Worm (Caenorhabditis elegans) whole organism, L2 larva: ENCODE measurements around the gene atx-2.

ENCODE experiments used
- Y55F3AM.14 ChIP-seq: fragments of 200-800 bp; sonication (Bioruptor generic); optimal IDR thresholded peaks from 2 replicates; lab custom pipeline; 2018; ENCODE audit warnings: mild to moderate bottlenecking, missing genetic modification characterization, missing compliant biosample characterization
- ama-1 ChIP-seq: fragments of 150-350 bp; optimal IDR thresholded peaks from 2 replicates; lab custom pipeline; 2018; ENCODE audit warnings: inconsistent platforms
- blmp-1 ChIP-seq: sonication (generic microtip); optimal IDR thresholded peaks from 2 replicates; lab custom pipeline; 2017; ENCODE audit warnings: missing genetic modification characterization, mild to moderate bottlenecking, missing compliant biosample characterization, antibody characterized with exemption, moderate library complexity; ENCODE audit not compliant: insufficient read depth
- fos-1 ChIP-seq: fragments of 150-350 bp; optimal IDR thresholded peaks from 2 replicates; lab custom pipeline; 2014; ENCODE audit warnings: missing biosample characterization, missing genetic modification characterization
- nhr-25 ChIP-seq: fragments of 150-350 bp; sonication (generic microtip); optimal IDR thresholded peaks from 3 replicates; lab custom pipeline; 2014; ENCODE audit warnings: missing biosample characterization, missing genetic modification characterization
- sma-3 ChIP-seq: sonication (generic microtip); optimal IDR thresholded peaks from 2 replicates; lab custom pipeline; 2016; ENCODE audit warnings: missing genetic modification reagents, missing genetic modification characterization, missing compliant biosample characterization
- snpc-4 ChIP-seq: fragments of 150-350 bp; optimal IDR thresholded peaks from 2 replicates; lab custom pipeline; 2014; ENCODE audit warnings: missing biosample characterization, missing genetic modification characterization
- unc-62 ChIP-seq: fragments of 150-350 bp; optimal IDR thresholded peaks from 2 replicates; lab custom pipeline; 2014; ENCODE audit warnings: missing biosample characterization, missing genetic modification reagents, missing genetic modification characterization

DNA sequence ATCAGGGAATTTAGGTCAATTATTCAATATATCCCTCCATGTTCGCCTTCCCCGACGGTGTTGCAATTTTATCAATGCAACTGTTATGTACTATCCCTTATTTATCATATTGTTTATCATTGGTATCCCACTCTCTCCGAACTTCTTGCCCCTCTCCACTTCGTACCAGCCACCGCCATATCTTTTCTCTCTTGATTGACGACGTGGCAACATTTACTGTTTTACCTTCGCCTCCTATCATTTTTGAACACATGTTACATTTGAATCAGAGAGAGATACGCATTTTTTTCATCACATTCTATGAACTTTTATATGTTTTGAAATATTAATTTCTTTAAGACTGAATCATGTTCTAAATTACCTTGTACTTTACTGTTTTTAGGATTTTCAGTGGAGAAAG is 25.3 kb downstream of the atx-2 start:
- TF ChIP-seq ama-1 (lab: Kevin White, UChicago) (no peak), blmp-1 (tag; lab: Kevin White, UChicago) (no peak), sma-3 (peak; percentile 56), unc-62 (no peak), nhr-25 (tag; lab: Kevin White, UChicago) (no peak), snpc-4 (tag; lab: Kevin White, UChicago) (no peak), fos-1 (tag; lab: Kevin White, UChicago) (no peak), Y55F3AM.14 (GFP tag; lab: Kevin White, UChicago) (no peak)
